Fruit fly (Drosophila melanogaster): Measurements from ENCODE around the gene CG6770.

Gene CG6770

DNA sequence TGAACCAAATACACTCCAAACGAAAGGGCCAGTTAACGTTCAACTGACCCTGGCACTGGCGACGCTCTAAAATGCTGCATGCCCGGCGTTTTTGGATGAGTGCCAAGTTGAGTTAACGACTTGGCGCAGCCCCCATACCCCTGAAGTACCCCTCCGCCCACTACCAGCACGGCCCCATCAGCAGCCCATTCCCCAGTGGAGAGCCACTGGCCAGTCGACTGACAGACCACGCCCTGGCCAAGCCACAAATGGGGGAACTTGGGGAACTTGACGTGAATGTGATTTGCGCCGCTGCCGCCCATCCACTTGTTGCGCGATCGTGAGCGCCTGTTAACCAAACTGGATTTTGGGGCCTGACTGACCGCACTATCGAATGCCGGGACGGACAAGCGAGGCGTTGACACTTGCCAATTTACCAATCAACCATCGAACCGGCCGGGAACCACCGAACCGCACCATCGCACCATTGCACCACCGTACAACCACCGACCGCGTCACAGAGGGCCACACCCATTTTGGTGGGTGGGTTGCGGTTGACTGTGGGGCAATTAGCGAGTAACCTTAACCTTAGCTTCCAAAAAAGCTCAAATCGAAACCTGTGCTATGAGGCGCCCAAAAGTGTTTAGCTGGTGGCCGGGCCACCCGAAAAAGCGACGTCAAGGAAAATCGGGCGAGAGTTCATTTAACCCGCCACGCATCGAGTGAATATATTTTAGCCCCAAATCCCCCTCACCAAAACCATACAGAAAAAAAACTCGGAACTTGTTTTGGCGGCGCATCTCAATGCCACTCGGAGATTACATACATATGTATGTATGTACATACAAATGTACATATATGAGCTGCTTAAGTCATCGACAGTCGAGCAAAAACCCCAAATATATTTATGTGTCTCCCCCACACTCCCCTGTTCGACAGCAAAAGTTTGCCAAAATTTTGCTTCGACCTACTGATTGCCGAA, 40.2 kb downstream of the CG6770 start (continued):
- no peak for TF ChIP-seq prd (optimal IDR thresholded peaks at IDR 0.05)
- TF ChIP-seq prd (GFP tag; IDR thresholded peaks at IDR 0.05), result no peak
- no peak for TF ChIP-seq nerfin-2 (GFP tag; IDR thresholded peaks at IDR 0.05; ENCODE audit: partially characterized antibody)
- no peak for TF ChIP-seq br (optimal IDR thresholded peaks at IDR 0.05)
- no peak for TF ChIP-seq Myb (GFP tag; optimal IDR thresholded peaks at IDR 0.05)
- no peak for TF ChIP-seq slbo (GFP tag; IDR thresholded peaks at IDR 0.05)
- no peak for TF ChIP-seq CG17802 (tag; optimal IDR thresholded peaks at IDR 0.05)
- TF ChIP-seq gem (tag; optimal IDR thresholded peaks at IDR 0.05), result no peak
- TF ChIP-seq tll (GFP tag; optimal IDR thresholded peaks at IDR 0.05), result no peak
- peak; percentile 100 for TF ChIP-seq CG12769 (tag; optimal IDR thresholded peaks at IDR 0.05)
- no peak for TF ChIP-seq CG10979 (tag; optimal IDR thresholded peaks at IDR 0.05)
- TF ChIP-seq CG18011 (GFP tag; optimal IDR thresholded peaks at IDR 0.05), result no peak
- no peak for TF ChIP-seq CG14050 (GFP tag; IDR thresholded peaks at IDR 0.05)
- TF ChIP-seq Nf-YB (GFP tag; optimal IDR thresholded peaks at IDR 0.05), result peak; percentile 95
- TF ChIP-seq Doc3 (GFP tag; IDR thresholded peaks at IDR 0.05; ENCODE audit: partially characterized antibody), result no peak
- TF ChIP-seq eve (GFP tag; optimal IDR thresholded peaks at IDR 0.05), result no peak
- no peak for TF ChIP-seq pho (GFP tag; optimal IDR thresholded peaks at IDR 0.05)
- no peak for TF ChIP-seq Bteb2 (GFP tag; optimal IDR thresholded peaks at IDR 0.05)
- TF ChIP-seq CrebB (tag; optimal IDR thresholded peaks at IDR 0.05), result peak; percentile 3
- TF ChIP-seq CG1647 (GFP tag; optimal IDR thresholded peaks at IDR 0.05), result no peak
- peak; percentile 97 for TF ChIP-seq run (tag; optimal IDR thresholded peaks at IDR 0.05)
- TF ChIP-seq kni (GFP tag; optimal IDR thresholded peaks at IDR 0.05), result peak; percentile 95
- no peak for TF ChIP-seq grau (tag; optimal IDR thresholded peaks at IDR 0.05)
- TF ChIP-seq CG13424 (tag; optimal IDR thresholded peaks at IDR 0.05), result no peak
- no peak for TF ChIP-seq onecut (GFP tag; IDR thresholded peaks at IDR 0.05)
- no peak for TF ChIP-seq CG3838 (GFP tag; optimal IDR thresholded peaks at IDR 0.05)
- no peak for TF ChIP-seq Rfx (GFP tag; IDR thresholded peaks at IDR 0.05)
- TF ChIP-seq CG6175 (GFP tag; IDR thresholded peaks at IDR 0.05), result no peak
- TF ChIP-seq bab2 (GFP tag; optimal IDR thresholded peaks at IDR 0.05), result no peak
- TF ChIP-seq CG11695 (GFP tag; IDR thresholded peaks at IDR 0.05), result no peak
- TF ChIP-seq MBD-R2 (GFP tag; IDR thresholded peaks at IDR 0.05), result no peak
- TF ChIP-seq cad (GFP tag; optimal IDR thresholded peaks at IDR 0.05), result no peak
- no peak for TF ChIP-seq CG6791 (GFP tag; IDR thresholded peaks at IDR 0.05; ENCODE audit: partially characterized antibody)
- TF ChIP-seq ara (GFP tag; IDR thresholded peaks at IDR 0.05), result no peak
- TF ChIP-seq CG7963 (GFP tag; IDR thresholded peaks at IDR 0.05; ENCODE audit: partially characterized antibody), result no peak
- TF ChIP-seq CG13894 (tag; optimal IDR thresholded peaks at IDR 0.05), result peak; percentile 86
- no peak for TF ChIP-seq Sry-δ (GFP tag; optimal IDR thresholded peaks at IDR 0.05)
- no peak for TF ChIP-seq Camta (GFP tag; optimal IDR thresholded peaks at IDR 0.05)
- no peak for TF ChIP-seq CG9932 (GFP tag; IDR thresholded peaks at IDR 0.05)
- TF ChIP-seq croc (GFP tag; conservative IDR thresholded peaks at IDR 0.05), result no peak
- no peak for TF ChIP-seq Mrtf (GFP tag; IDR thresholded peaks at IDR 0.05)
- TF ChIP-seq sim (GFP tag; IDR thresholded peaks at IDR 0.05), result no peak
- TF ChIP-seq Hsf (GFP tag; optimal IDR thresholded peaks at IDR 0.05), result no peak
- no peak for TF ChIP-seq CG17612 (GFP tag; IDR thresholded peaks at IDR 0.05)
- TF ChIP-seq Adf1 (GFP tag; IDR thresholded peaks at IDR 0.05), result no peak
- TF ChIP-seq aop (GFP tag; IDR thresholded peaks at IDR 0.05), result no peak
- no peak for TF ChIP-seq ash1 (GFP tag; optimal IDR thresholded peaks at IDR 0.05)
- no peak for TF ChIP-seq chif (GFP tag; optimal IDR thresholded peaks at IDR 0.05)
- TF ChIP-seq CG13287 (GFP tag; IDR thresholded peaks at IDR 0.05; ENCODE audit: partially characterized antibody), result no peak
- TF ChIP-seq Spps (tag; optimal IDR thresholded peaks at IDR 0.05), result no peak
